Worm (Caenorhabditis elegans) whole organism, midembryonic: Measurements from ENCODE around the gene coa-3.

ENCODE experiments used
- T22C8.4 ChIP-seq: fragments of 200-800 bp; sonication (Bioruptor generic); IDR thresholded peaks from 2 replicates; pipeline ENCODE4 v1.3.6; 2022; ENCODE audit warnings: missing genetic modification characterization, missing compliant biosample characterization
- cog-1 ChIP-seq: sonication (generic microtip); optimal IDR thresholded peaks from 2 replicates; lab custom pipeline; 2016; ENCODE audit warnings: missing genetic modification characterization, missing compliant biosample characterization
- flt-1 ChIP-seq: fragments of 200-800 bp; sonication (Bioruptor generic); IDR thresholded peaks from 2 replicates; pipeline ENCODE4 v1.3.6; 2022; ENCODE audit warnings: missing genetic modification characterization, missing compliant biosample characterization
- klf-2 ChIP-seq: fragments of 200-800 bp; sonication (Bioruptor generic); conservative IDR thresholded peaks from 2 replicates; pipeline ENCODE4 v1.3.6; 2022; ENCODE audit warnings: missing genetic modification reagents, missing genetic modification characterization, missing compliant biosample characterization
- med-1 ChIP-seq: sonication (generic microtip); optimal IDR thresholded peaks from 2 replicates; lab custom pipeline; 2017; ENCODE audit warnings: missing genetic modification characterization, mild to moderate bottlenecking, missing compliant biosample characterization, antibody characterized with exemption, missing genetic modification reagents; ENCODE audit not compliant: insufficient read depth
- ref-1 ChIP-seq: fragments of 200-800 bp; sonication (Bioruptor generic); conservative IDR thresholded peaks from 2 replicates; pipeline ENCODE4 v1.3.6; 2022; ENCODE audit warnings: missing genetic modification reagents, missing genetic modification characterization, missing compliant biosample characterization
- tab-1 ChIP-seq: fragments of 200-800 bp; sonication (Bioruptor generic); IDR thresholded peaks from 2 replicates; pipeline ENCODE4 v1.3.6; 2022; ENCODE audit warnings: missing genetic modification characterization, missing compliant biosample characterization
- ztf-23 ChIP-seq: fragments of 200-800 bp; sonication (Bioruptor generic); IDR thresholded peaks from 2 replicates; pipeline ENCODE4 v1.3.6; 2022; ENCODE audit warnings: missing genetic modification reagents, missing genetic modification characterization, missing compliant biosample characterization
- ztf-29 ChIP-seq: fragments of 200-800 bp; sonication (Bioruptor generic); IDR thresholded peaks from 2 replicates; pipeline ENCODE4 v1.3.6; 2022; ENCODE audit warnings: missing genetic modification reagents, missing genetic modification characterization, missing compliant biosample characterization

DNA sequence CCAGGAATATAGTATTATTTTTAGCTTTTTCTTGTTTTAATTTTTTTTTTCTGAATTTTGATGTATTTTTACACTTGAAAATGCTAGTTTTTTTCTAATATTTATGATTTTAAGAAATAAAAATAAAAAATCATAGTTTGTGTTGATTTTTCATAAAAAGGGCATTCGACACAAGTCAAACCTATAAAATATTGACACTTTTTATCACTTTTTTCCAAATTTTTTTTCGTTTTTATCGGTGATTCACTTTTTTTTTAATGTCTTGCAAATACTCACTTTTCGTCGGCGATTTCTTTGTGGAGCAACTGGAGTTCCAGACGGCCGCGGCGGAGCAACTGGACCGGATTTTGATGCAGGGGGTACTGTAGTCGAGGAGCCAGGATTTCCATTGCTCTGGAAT, 5.0 kb downstream of the coa-3 start:
- TF ChIP-seq med-1 (GFP tag; lab: Kevin White, UChicago) (no peak), tab-1 (GFP tag; lab: Robert Waterston, UW) (no peak), klf-2 (GFP tag; lab: Robert Waterston, UW) (no peak), cog-1 (tag; lab: Kevin White, UChicago) (no peak), ztf-23 (no peak), T22C8.4 (GFP tag; lab: Robert Waterston, UW) (no peak), ztf-29 (GFP tag; lab: Robert Waterston, UW) (no peak), flt-1 (no peak), ref-1 (GFP tag; lab: Robert Waterston, UW) (no peak)
